Worm (Caenorhabditis elegans) whole organism, late embryonic: ENCODE data around the gene clec-123.
"Not testable (repeated sequence)": the region's sequence is repeated elsewhere in the genome, so short reads cannot be mapped to it uniquely, and the experiment has no call there.

Experiments
- C38D4.7 ChIP-seq: fragments of 200-800 bp; sonication (Bioruptor generic); optimal IDR thresholded peaks from 2 replicates; lab custom pipeline; 2018; ENCODE audit warnings: mild to moderate bottlenecking, missing genetic modification characterization, moderate library complexity, missing compliant biosample characterization
- F13H6.1 ChIP-seq: sonication (generic microtip); optimal IDR thresholded peaks from 2 replicates; lab custom pipeline; 2016; ENCODE audit warnings: missing genetic modification characterization, missing compliant biosample characterization
- K09A11.1 ChIP-seq: sonication (generic microtip); optimal IDR thresholded peaks from 2 replicates; lab custom pipeline; 2017; ENCODE audit warnings: antibody characterized with exemption, mild to moderate bottlenecking, missing genetic modification characterization, missing compliant biosample characterization; ENCODE audit not compliant: insufficient read depth
- ahr-1 ChIP-seq: sonication (generic microtip); optimal IDR thresholded peaks from 2 replicates; lab custom pipeline; 2016; ENCODE audit warnings: missing genetic modification characterization, missing compliant biosample characterization
- ama-1 ChIP-seq: fragments of 150-350 bp; optimal IDR thresholded peaks from 2 replicates; lab custom pipeline; 2014
- ceh-14 ChIP-seq: sonication (generic microtip); optimal IDR thresholded peaks from 2 replicates; lab custom pipeline; 2016; ENCODE audit warnings: missing genotype, missing genetic modification characterization, missing compliant biosample characterization
- ceh-30 ChIP-seq: fragments of 150-350 bp; optimal IDR thresholded peaks from 2 replicates; lab custom pipeline; 2014; ENCODE audit warnings: missing biosample characterization, missing genetic modification characterization
- ceh-34 ChIP-seq: sonication (generic microtip); optimal IDR thresholded peaks from 2 replicates; lab custom pipeline; 2016; ENCODE audit warnings: mild to moderate bottlenecking, missing genetic modification characterization, missing compliant biosample characterization
- ceh-45 ChIP-seq: fragments of 200-800 bp; sonication (Bioruptor generic); IDR thresholded peaks from 2 replicates; pipeline ENCODE4 v1.3.6; 2022; ENCODE audit warnings: missing genetic modification reagents, missing genetic modification characterization, missing compliant biosample characterization
- dve-1 ChIP-seq: sonication (generic microtip); optimal IDR thresholded peaks from 2 replicates; lab custom pipeline; 2017; ENCODE audit warnings: antibody characterized with exemption, mild to moderate bottlenecking, missing genetic modification characterization, missing compliant biosample characterization
- elt-2 ChIP-seq: sonication (generic microtip); optimal IDR thresholded peaks from 2 replicates; lab custom pipeline; 2016; ENCODE audit warnings: missing genetic modification reagents, missing genetic modification characterization, missing compliant biosample characterization
- elt-4 ChIP-seq: sonication (generic microtip); optimal IDR thresholded peaks from 2 replicates; lab custom pipeline; 2016; ENCODE audit warnings: missing genetic modification characterization, missing compliant biosample characterization
- ets-4 ChIP-seq: sonication (generic microtip); optimal IDR thresholded peaks from 2 replicates; lab custom pipeline; 2016; ENCODE audit warnings: missing genetic modification characterization, missing compliant biosample characterization
- gmeb-2 ChIP-seq: sonication (generic microtip); optimal IDR thresholded peaks from 2 replicates; lab custom pipeline; 2016; ENCODE audit warnings: missing genetic modification characterization, inconsistent platforms, missing compliant biosample characterization
- hlh-13 ChIP-seq: fragments of 200-800 bp; sonication (Bioruptor generic); optimal IDR thresholded peaks from 2 replicates; lab custom pipeline; 2018; ENCODE audit warnings: mild to moderate bottlenecking, missing genetic modification characterization, missing compliant biosample characterization
- hlh-15 ChIP-seq: sonication (generic microtip); optimal IDR thresholded peaks from 2 replicates; lab custom pipeline; 2016; ENCODE audit warnings: missing genetic modification characterization, missing compliant biosample characterization
- hlh-8 ChIP-seq: sonication (generic microtip); optimal IDR thresholded peaks from 2 replicates; lab custom pipeline; 2016; ENCODE audit warnings: missing genotype, missing genetic modification characterization, missing compliant biosample characterization
- madf-2 ChIP-seq: sonication (generic microtip); optimal IDR thresholded peaks from 2 replicates; lab custom pipeline; 2017; ENCODE audit warnings: missing genetic modification characterization, missing compliant biosample characterization
- mec-3 ChIP-seq: sonication (generic microtip); optimal IDR thresholded peaks from 2 replicates; lab custom pipeline; 2016; ENCODE audit warnings: borderline replicate concordance, missing genetic modification characterization, missing compliant biosample characterization
- nfya-1 ChIP-seq: sonication (generic microtip); optimal IDR thresholded peaks from 2 replicates; lab custom pipeline; 2017; ENCODE audit warnings: missing genetic modification characterization, mild to moderate bottlenecking, missing compliant biosample characterization, antibody characterized with exemption, moderate library complexity
- nhr-232 ChIP-seq: sonication (generic microtip); optimal IDR thresholded peaks from 2 replicates; lab custom pipeline; 2016; ENCODE audit warnings: missing genetic modification characterization, missing compliant biosample characterization
- pag-3 ChIP-seq: sonication (generic microtip); optimal IDR thresholded peaks from 2 replicates; lab custom pipeline; 2016; ENCODE audit warnings: missing compliant biosample characterization, missing genetic modification characterization, borderline replicate concordance
- pat-9 ChIP-seq: fragments of 200-800 bp; sonication (Bioruptor generic); optimal IDR thresholded peaks from 2 replicates; lab custom pipeline; 2018; ENCODE audit warnings: mild to moderate bottlenecking, missing genetic modification characterization, moderate library complexity, missing compliant biosample characterization
- pax-1 ChIP-seq: fragments of 150-350 bp; optimal IDR thresholded peaks from 2 replicates; lab custom pipeline; 2014; ENCODE audit warnings: missing biosample characterization, missing genetic modification characterization
- pha-2 ChIP-seq: sonication (generic microtip); optimal IDR thresholded peaks from 2 replicates; lab custom pipeline; 2017; ENCODE audit warnings: mild to moderate bottlenecking, missing genetic modification characterization, missing compliant biosample characterization
- pros-1 ChIP-seq: fragments of 150-350 bp; optimal IDR thresholded peaks from 2 replicates; lab custom pipeline; 2014; ENCODE audit warnings: missing biosample characterization, missing genetic modification reagents, missing genetic modification characterization
- sdc-2 ChIP-seq: sonication (generic microtip); optimal IDR thresholded peaks from 2 replicates; lab custom pipeline; 2016; ENCODE audit warnings: missing genotype, missing genetic modification characterization, missing compliant biosample characterization
- sox-2 ChIP-seq: fragments of 200-800 bp; sonication (Bioruptor generic); IDR thresholded peaks from 2 replicates; pipeline ENCODE4 v1.3.6; 2022; ENCODE audit warnings: missing genetic modification reagents, missing genetic modification characterization, missing compliant biosample characterization
- sox-4 ChIP-seq: sonication (generic microtip); optimal IDR thresholded peaks from 2 replicates; lab custom pipeline; 2017; ENCODE audit warnings: mild to moderate bottlenecking, missing genetic modification characterization, inconsistent platforms, missing compliant biosample characterization
- syd-9 ChIP-seq: sonication (generic microtip); optimal IDR thresholded peaks from 2 replicates; lab custom pipeline; 2016; ENCODE audit warnings: mild to moderate bottlenecking, missing genetic modification characterization, moderate library complexity, missing compliant biosample characterization
- tbx-2 ChIP-seq: sonication (generic microtip); optimal IDR thresholded peaks from 2 replicates; lab custom pipeline; 2016; ENCODE audit warnings: missing genetic modification characterization, missing compliant biosample characterization
- tbx-7 ChIP-seq: sonication (generic microtip); optimal IDR thresholded peaks from 2 replicates; lab custom pipeline; 2016; ENCODE audit warnings: missing genotype, missing genetic modification characterization, missing compliant biosample characterization
- unc-42 ChIP-seq: sonication (generic microtip); optimal IDR thresholded peaks from 2 replicates; lab custom pipeline; 2016; ENCODE audit warnings: missing genotype, missing genetic modification characterization, missing compliant biosample characterization
- unc-55 ChIP-seq: sonication (generic microtip); optimal IDR thresholded peaks from 2 replicates; lab custom pipeline; 2017; ENCODE audit warnings: missing biosample characterization, missing genetic modification reagents, missing genetic modification characterization
- unc-86 ChIP-seq: sonication (generic microtip); optimal IDR thresholded peaks from 2 replicates; lab custom pipeline; 2016; ENCODE audit warnings: missing genetic modification characterization, missing compliant biosample characterization
- zip-5 ChIP-seq: sonication (generic microtip); optimal IDR thresholded peaks from 2 replicates; lab custom pipeline; 2016; ENCODE audit warnings: missing genetic modification characterization, missing compliant biosample characterization

clec-123 gene

ce11 chrII:3123206-3123605 is 9.2 kb downstream of the clec-123 start, which contains the start of gene srh-71:
TSS of gene srh-71 (plus strand) at chrII:3123506.
- no peak for TF ChIP-seq mec-3 (tag; lab: Kevin White, UChicago)
- TF ChIP-seq gmeb-2 (tag; lab: Kevin White, UChicago) = no peak
- TF ChIP-seq pha-2 (tag; lab: Kevin White, UChicago) = no peak
- TF ChIP-seq ama-1 (lab: Kevin White, UChicago) = no peak
- TF ChIP-seq, all 69 proteins: peak for 0

DNA sequence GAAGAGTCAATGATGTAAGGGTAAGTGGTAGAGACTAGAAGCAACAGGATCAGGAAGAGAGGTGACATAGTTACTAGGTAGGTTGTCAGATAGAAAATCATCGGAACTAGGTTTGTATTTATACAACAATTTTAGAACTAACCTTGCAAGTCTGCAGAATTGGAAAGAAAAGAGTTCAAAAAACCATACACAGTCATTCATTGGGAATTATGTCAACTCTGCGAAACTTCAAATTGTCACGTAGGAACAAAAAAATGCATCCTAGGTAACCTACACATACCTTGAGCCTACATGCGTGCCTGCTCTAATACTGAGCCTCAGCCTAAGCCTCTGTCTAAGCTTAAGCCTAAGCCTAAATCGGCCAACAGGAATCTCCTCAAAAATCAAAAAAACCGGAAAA is 12.3 kb downstream of the clec-123 start, which contains the start of gene ins-19:
ins-19 (minus strand) TSS at position 101 of the 400 bp plus-strand sequence.
- TF ChIP-seq hlh-8 (tag; lab: Kevin White, UChicago) (no peak), K09A11.1 (tag; lab: Kevin White, UChicago) (no peak), ceh-34 (tag; lab: Kevin White, UChicago) (no peak), pag-3 (tag; lab: Kevin White, UChicago) (no peak), sox-4 (tag; lab: Kevin White, UChicago) (no peak), F13H6.1 (tag; lab: Kevin White, UChicago) (no peak), ets-4 (tag; lab: Kevin White, UChicago) (no peak), ceh-45 (no peak), ceh-14 (no peak), tbx-2 (tag; lab: Kevin White, UChicago) (no peak), pha-2 (tag; lab: Kevin White, UChicago) (no peak), pax-1 (tag; lab: Kevin White, UChicago) (no peak), zip-5 (no peak), syd-9 (tag; lab: Kevin White, UChicago) (no peak), nfya-1 (tag; lab: Kevin White, UChicago) (no peak), unc-42 (tag; lab: Kevin White, UChicago) (no peak), madf-2 (no peak), sdc-2 (no peak), pros-1 (no peak), unc-86 (tag; lab: Kevin White, UChicago) (no peak)

DNA sequence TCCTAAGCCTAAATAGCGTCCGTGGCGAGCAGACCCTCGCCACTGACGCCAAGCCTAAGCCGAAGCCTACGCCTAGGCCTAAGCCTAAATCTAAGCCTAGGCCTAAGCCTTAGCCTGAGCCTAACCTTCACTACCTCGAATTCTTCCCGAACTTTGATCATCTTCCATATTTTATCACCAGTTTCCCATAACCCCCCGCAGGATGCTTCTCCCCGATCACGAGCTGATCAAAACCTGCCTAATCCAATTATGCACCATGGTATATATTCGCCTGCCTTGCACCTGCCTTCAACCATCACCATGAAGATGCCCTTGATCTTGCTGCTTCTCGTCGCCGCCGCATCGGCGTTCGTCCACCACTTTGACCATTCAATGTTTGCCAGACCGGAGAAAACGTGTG is 12.7 kb downstream of the clec-123 start, which contains the start of gene ins-31:
ins-31 (plus strand) TSS at position 301 of the 400 bp plus-strand sequence.
- TF ChIP-seq dve-1, ceh-30, ets-4 (tag; lab: Kevin White, UChicago): not testable (repeated sequence)

DNA sequence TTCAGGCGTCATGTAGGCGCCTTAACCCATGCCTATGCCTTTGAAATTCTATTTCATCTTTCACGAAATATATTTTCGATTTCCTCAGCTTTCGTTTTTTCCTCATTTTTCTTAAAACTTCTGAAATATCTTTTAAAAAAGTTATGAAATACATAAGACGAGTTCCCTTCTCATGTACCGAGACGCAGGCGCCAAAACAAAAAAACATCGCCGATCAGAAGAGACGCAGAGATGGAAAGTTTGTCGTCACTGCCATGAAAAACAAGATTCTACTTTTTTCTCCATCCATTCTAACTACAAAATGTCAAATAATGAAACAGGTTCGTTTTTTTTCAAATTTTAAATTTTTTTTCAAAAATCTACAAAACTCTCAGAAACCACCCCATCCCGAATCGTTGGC is 15.0 kb downstream of the clec-123 start, which contains the start of gene chil-24:
chil-24 (plus strand) TSS at position 156 of the 400 bp plus-strand sequence.
- TF ChIP-seq elt-2 (tag; lab: Kevin White, UChicago) (no peak), C38D4.7 (no peak)

- no peak for TF ChIP-seq hlh-13 (GFP tag; lab: Kevin White, UChicago)
- TF ChIP-seq dve-1 (tag; lab: Kevin White, UChicago) = peak; percentile 63
Measured at ce11 chrII:3135293-3135692, 21.3 kb downstream of the clec-123 start.

- no peak for TF ChIP-seq pat-9 (tag; lab: Kevin White, UChicago)
- TF ChIP-seq unc-55 = no peak
- TF ChIP-seq ahr-1 (tag; lab: Kevin White, UChicago) = no peak
- TF ChIP-seq tbx-7 = no peak
- TF ChIP-seq hlh-15 (tag; lab: Kevin White, UChicago) = no peak
- no peak for TF ChIP-seq F13H6.1 (tag; lab: Kevin White, UChicago)
- TF ChIP-seq unc-86 (tag; lab: Kevin White, UChicago) = no peak
- no peak for TF ChIP-seq sox-2 (GFP tag; lab: Robert Waterston, UW)
- TF ChIP-seq K09A11.1 (tag; lab: Kevin White, UChicago) = no peak
- TF ChIP-seq nhr-232 (tag; lab: Kevin White, UChicago) = no peak
- no peak for TF ChIP-seq elt-4
- no peak for TF ChIP-seq dve-1 (tag; lab: Kevin White, UChicago)
Measured at ce11 chrII:3137804-3138203, 23.8 kb downstream of the clec-123 start, which contains the start of gene sri-54. TSS of gene sri-54 (minus strand) at chrII:3137904.
